Fruit fly (Drosophila melanogaster): ENCODE measurements around the gene jp.

Gene jp

DNA sequence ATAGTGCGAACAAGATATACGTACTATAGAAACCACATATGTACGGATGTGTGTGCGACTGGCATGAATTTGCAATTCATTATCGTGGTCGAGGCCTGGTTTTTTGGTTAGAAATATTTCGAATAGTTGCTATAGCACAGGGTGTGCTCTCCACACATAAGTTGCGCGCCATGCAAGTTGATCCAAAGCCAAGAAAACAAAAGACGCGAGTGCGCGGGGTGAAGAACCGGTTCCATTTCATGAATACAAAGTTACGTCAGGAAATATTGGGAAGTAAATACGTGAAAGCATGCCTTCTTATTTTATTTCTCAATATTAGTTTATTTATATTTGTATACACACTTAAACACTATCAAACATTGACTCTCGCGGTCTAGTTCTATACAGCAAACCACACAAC lies 47.4 kb upstream of the jp start (continued):
- peak; percentile 56 for TF ChIP-seq CG12769 (tag; optimal IDR thresholded peaks at IDR 0.05)
- TF ChIP-seq pfk (GFP tag; optimal IDR thresholded peaks at IDR 0.05), result no peak
- TF ChIP-seq sens (GFP tag), result peak; percentile 88
- no peak for TF ChIP-seq CG12236 (GFP tag; optimal IDR thresholded peaks at IDR 0.05)
- no peak for TF ChIP-seq C15 (GFP tag; IDR thresholded peaks at IDR 0.05)
- TF ChIP-seq crol (GFP tag; IDR thresholded peaks at IDR 0.05), result peak; percentile 44
- no peak for TF ChIP-seq Fer1 (GFP tag; optimal IDR thresholded peaks at IDR 0.05)
- TF ChIP-seq Optix (GFP tag; IDR thresholded peaks at IDR 0.05), result peak; percentile 30; the same call in 1 of the 3 replicates
- peak; percentile 98 for TF ChIP-seq CG11695 (GFP tag; IDR thresholded peaks at IDR 0.05)
- no peak for TF ChIP-seq en (GFP tag; optimal IDR thresholded peaks at IDR 0.05)
- TF ChIP-seq ems (GFP tag; optimal IDR thresholded peaks at IDR 0.05), result no peak
- no peak for TF ChIP-seq fru (optimal IDR thresholded peaks at IDR 0.05)
- TF ChIP-seq PHDP (tag; optimal IDR thresholded peaks at IDR 0.05), result no peak
- no peak for TF ChIP-seq Hmx (GFP tag; optimal IDR thresholded peaks at IDR 0.05)
- TF ChIP-seq CG17328 (GFP tag; IDR thresholded peaks at IDR 0.05), result 0 out of 2 replicates have a peak, but pooled peaks have one; percentile 39
- TF ChIP-seq gce (GFP tag; IDR thresholded peaks at IDR 0.05), result no peak
- TF ChIP-seq oc (tag; optimal IDR thresholded peaks at IDR 0.05), result no peak
- TF ChIP-seq CG13287 (GFP tag; IDR thresholded peaks at IDR 0.05; ENCODE audit: partially characterized antibody), result no peak
- TF ChIP-seq ssp (GFP tag; IDR thresholded peaks at IDR 0.05), result no peak
- no peak for TF ChIP-seq Side (GFP tag; optimal IDR thresholded peaks at IDR 0.05)
- peak; percentile 17; the same call in 1 of the 2 replicates for TF ChIP-seq E2f2 (GFP tag; IDR thresholded peaks at IDR 0.05)
- no peak for TF ChIP-seq Doc2 (GFP tag; IDR thresholded peaks at IDR 0.05)
- TF ChIP-seq MTF-1 (GFP tag; optimal IDR thresholded peaks at IDR 0.05; ENCODE audit: borderline replicate concordance), result peak; percentile 8
- TF ChIP-seq lola (GFP tag; optimal IDR thresholded peaks at IDR 0.05), result peak in 1 of 3 experiments; percentile 20
- TF ChIP-seq Sry-δ (GFP tag; optimal IDR thresholded peaks at IDR 0.05), result no peak
- TF ChIP-seq slp2 (GFP tag; optimal IDR thresholded peaks at IDR 0.05), result no peak
- TF ChIP-seq CG18599 (GFP tag; optimal IDR thresholded peaks at IDR 0.05), result peak; percentile 33
- TF ChIP-seq repo (GFP tag; optimal IDR thresholded peaks at IDR 0.05), result no peak
- TF ChIP-seq HHEX (GFP tag; optimal IDR thresholded peaks at IDR 0.05), result no peak
- TF ChIP-seq CG13123 (GFP tag; optimal IDR thresholded peaks at IDR 0.05), result no peak
- TF ChIP-seq Nf-YA (GFP tag; IDR thresholded peaks at IDR 0.05), result no peak
- peak; percentile 86 for TF ChIP-seq Med (GFP tag)
- peak; percentile 48 for TF ChIP-seq lab (GFP tag; optimal IDR thresholded peaks at IDR 0.05)
- TF ChIP-seq nmo (GFP tag; optimal IDR thresholded peaks at IDR 0.05), result no peak
- no peak for TF ChIP-seq ftz-f1 (GFP tag; optimal IDR thresholded peaks at IDR 0.05)
- no peak for TF ChIP-seq HLH54F (GFP tag; optimal IDR thresholded peaks at IDR 0.05)
- TF ChIP-seq Max (GFP tag; optimal IDR thresholded peaks at IDR 0.05), result peak; percentile 18
- TF ChIP-seq CG6654 (GFP tag; optimal IDR thresholded peaks at IDR 0.05), result no peak
- TF ChIP-seq D (optimal IDR thresholded peaks at IDR 0.05), result no peak
- peak; percentile 16 for TF ChIP-seq D (GFP tag; optimal IDR thresholded peaks at IDR 0.05)
- TF ChIP-seq dmrt11E (tag; optimal IDR thresholded peaks at IDR 0.05), result peak; percentile 38
- TF ChIP-seq ase (GFP tag; IDR thresholded peaks at IDR 0.05), result no peak
- no peak for TF ChIP-seq maf-S (GFP tag; optimal IDR thresholded peaks at IDR 0.05)
- TF ChIP-seq CG3847 (GFP tag; IDR thresholded peaks at IDR 0.05), result peak; percentile 33; the same call in 1 of the 2 replicates
- no peak for TF ChIP-seq nerfin-1 (tag; optimal IDR thresholded peaks at IDR 0.05)
- TF ChIP-seq CG9817 (tag; optimal IDR thresholded peaks at IDR 0.05), result no peak
- TF ChIP-seq E2f1 (GFP tag; IDR thresholded peaks at IDR 0.05), result 0 out of 2 replicates have a peak, but pooled peaks have one; percentile 19
- TF ChIP-seq crc (GFP tag; optimal IDR thresholded peaks at IDR 0.05), result no peak
- TF ChIP-seq CG32767 (GFP tag; IDR thresholded peaks at IDR 0.05), result no peak
- TF ChIP-seq Usf (GFP tag; optimal IDR thresholded peaks at IDR 0.05), result no peak
- TF ChIP-seq abd-A (tag; optimal IDR thresholded peaks at IDR 0.05), result no peak
- no peak for TF ChIP-seq knrl (GFP tag; IDR thresholded peaks at IDR 0.05; ENCODE audit: partially characterized antibody)

Measured in whole organism, embryonic.